Fruit fly (Drosophila melanogaster) whole organism, adult: Measurements from ENCODE around the gene CG6073.

Experiments used
- CG1620 ChIP-seq: fragments of 200-800 bp; sonication (Bioruptor generic); optimal IDR thresholded peaks from 2 replicates; lab custom pipeline; 2016; ENCODE audit warnings: missing biosample characterization, missing genetic modification characterization
- CG33017 ChIP-seq: fragments of 200-800 bp; sonication (Bioruptor generic); optimal IDR thresholded peaks from 2 replicates; lab custom pipeline; 2018; ENCODE audit warnings: missing biosample characterization, mild to moderate bottlenecking, missing genetic modification characterization, moderate library complexity
- CG5204 ChIP-seq: fragments of 200-800 bp; sonication (Bioruptor generic); optimal IDR thresholded peaks from 2 replicates; lab custom pipeline; 2016; ENCODE audit warnings: missing biosample characterization, missing genetic modification characterization
- Hr96 ChIP-seq: fragments of 200-800 bp; sonication (Bioruptor generic); optimal IDR thresholded peaks from 2 replicates; lab custom pipeline; 2016; ENCODE audit warnings: missing biosample characterization, missing genetic modification characterization
- bab1 ChIP-seq: fragments of 200-800 bp; sonication (Bioruptor generic); optimal IDR thresholded peaks from 3 replicates; lab custom pipeline; 2019; ENCODE audit warnings: missing biosample characterization, mild to moderate bottlenecking, missing genetic modification characterization, moderate library complexity
- cic ChIP-seq: fragments of 200-800 bp; sonication (Bioruptor generic); optimal IDR thresholded peaks from 2 replicates; lab custom pipeline; 2017; ENCODE audit warnings: missing biosample characterization, mild to moderate bottlenecking, missing genetic modification characterization, moderate library complexity
- cnc ChIP-seq, 2 experiments: fragments of >200 bp; optimal IDR thresholded peaks; 2 replicates each; lab custom pipeline; 2017

DNA sequence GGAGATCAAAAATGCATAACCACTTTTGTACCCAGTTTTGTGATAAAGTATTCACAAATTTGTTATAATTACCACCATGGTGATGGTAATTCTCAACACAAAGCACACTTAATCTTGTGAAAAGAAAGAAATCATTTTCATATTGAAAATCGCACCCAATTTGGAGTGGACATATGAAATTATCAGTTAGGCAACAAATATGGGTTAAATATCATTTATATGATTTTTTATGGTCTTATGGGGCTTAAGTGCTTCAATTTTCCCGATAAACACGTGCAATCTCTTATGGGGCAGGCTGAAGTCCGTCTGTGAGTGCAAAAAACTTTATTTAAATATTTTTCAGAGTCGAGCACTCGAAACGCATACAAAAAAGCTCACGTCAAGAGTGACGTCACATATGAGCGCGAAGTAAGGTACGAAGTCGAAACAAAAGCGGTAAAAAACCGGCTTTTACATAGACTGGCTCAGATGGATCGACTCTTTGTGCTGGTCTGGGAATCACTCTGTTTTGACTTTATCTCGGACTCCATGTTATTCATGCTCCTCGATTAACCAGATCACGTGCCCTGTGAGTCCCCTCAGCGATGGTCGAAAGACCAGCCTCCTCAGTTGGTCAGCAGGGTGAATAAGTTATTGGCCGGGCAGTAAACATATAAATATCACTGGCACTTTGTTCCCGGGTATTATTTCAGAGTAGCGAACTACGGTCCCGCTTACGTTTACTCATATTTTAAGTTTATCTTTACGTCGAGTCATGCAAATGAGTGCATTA lies 38.1 kb upstream of the CG6073 start:
- TF ChIP-seq cic = no peak
- TF ChIP-seq bab1 (GFP tag; lab: Kevin White, UChicago) = no peak
- TF ChIP-seq Hr96 (GFP tag; lab: Kevin White, UChicago) = no peak
- TF ChIP-seq CG5204 (GFP tag; lab: Kevin White, UChicago) = no peak
- no peak for TF ChIP-seq cnc (optimal IDR thresholded peaks at IDR 0.05; lab: Kevin White, UChicago)
- no peak for TF ChIP-seq CG1620 (GFP tag; lab: Kevin White, UChicago)
- TF ChIP-seq CG33017 = no peak
